Fruit fly (Drosophila melanogaster) whole organism, embryonic: ENCODE measurements around the gene ck.

Source experiments
- Atf3 ChIP-seq: fragments of 200-800 bp; sonication (Bioruptor generic); optimal IDR thresholded peaks from 3 replicates; lab custom pipeline; 2016; ENCODE audit warnings: missing biosample characterization, missing genetic modification characterization
- Blimp-1 ChIP-seq: fragments of 200-800 bp; sonication (Bioruptor generic); optimal IDR thresholded peaks from 3 replicates; lab custom pipeline; 2018; ENCODE audit warnings: missing biosample characterization, missing genetic modification characterization, mild to moderate bottlenecking, moderate library complexity, missing genetic modification reagents
- Bteb2 ChIP-seq: fragments of 200-800 bp; sonication (Bioruptor generic); optimal IDR thresholded peaks from 2 replicates; lab custom pipeline; 2016; ENCODE audit warnings: missing biosample characterization, missing genetic modification characterization
- CG10543 ChIP-seq: fragments of 200-800 bp; sonication (Bioruptor generic); optimal IDR thresholded peaks from 3 replicates; lab custom pipeline; 2017; ENCODE audit warnings: missing biosample characterization, mild to moderate bottlenecking, missing genetic modification characterization, moderate library complexity
- CG11696 ChIP-seq: fragments of 200-800 bp; sonication (Bioruptor generic); IDR thresholded peaks from 2 replicates; pipeline ENCODE4 v1.3.6; 2022; ENCODE audit warnings: missing biosample characterization, missing genetic modification characterization
- CG11723 ChIP-seq: fragments of 200-800 bp; sonication (Bioruptor generic); optimal IDR thresholded peaks from 2 replicates; lab custom pipeline; 2017; ENCODE audit warnings: missing biosample characterization, mild to moderate bottlenecking, missing genetic modification characterization
- CG13287 ChIP-seq: fragments of 200-800 bp; sonication (Bioruptor generic); IDR thresholded peaks from 2 replicates; pipeline ENCODE4 v1.3.6; 2022; ENCODE audit warnings: missing biosample characterization, missing genetic modification characterization; ENCODE audit not compliant: partially characterized antibody
- CG13424 ChIP-seq: fragments of 200-800 bp; sonication (Bioruptor generic); optimal IDR thresholded peaks from 2 replicates; lab custom pipeline; 2019; ENCODE audit warnings: missing biosample characterization, mild to moderate bottlenecking, missing genetic modification characterization, moderate library complexity
- CG14710 ChIP-seq: fragments of 200-800 bp; sonication (Bioruptor generic); optimal IDR thresholded peaks from 3 replicates; lab custom pipeline; 2019; ENCODE audit warnings: missing biosample characterization, mild to moderate bottlenecking, missing genetic modification characterization, moderate library complexity
- CG17186 ChIP-seq: fragments of 200-800 bp; sonication (Bioruptor generic); optimal IDR thresholded peaks from 3 replicates; lab custom pipeline; 2017; ENCODE audit warnings: missing biosample characterization, missing genetic modification reagents, missing genetic modification characterization
- CG17361 ChIP-seq: fragments of 200-800 bp; sonication (Bioruptor generic); IDR thresholded peaks from 3 replicates; pipeline ENCODE4 v1.3.6; 2022; ENCODE audit warnings: missing biosample characterization, missing genetic modification characterization
- CG17385 ChIP-seq: fragments of 200-800 bp; sonication (Bioruptor generic); optimal IDR thresholded peaks from 3 replicates; lab custom pipeline; 2018; ENCODE audit warnings: missing biosample characterization, mild to moderate bottlenecking, missing genetic modification characterization
- CG2875 ChIP-seq: fragments of 200-800 bp; sonication (Bioruptor generic); optimal IDR thresholded peaks from 2 replicates; lab custom pipeline; 2017; ENCODE audit warnings: missing biosample characterization, mild to moderate bottlenecking, missing genetic modification characterization, missing genetic modification reagents
- CG3407 ChIP-seq: fragments of 200-800 bp; sonication (Bioruptor generic); optimal IDR thresholded peaks from 2 replicates; lab custom pipeline; 2018; ENCODE audit warnings: missing biosample characterization, mild to moderate bottlenecking, missing genetic modification characterization
- CG34376 ChIP-seq: fragments of 200-800 bp; sonication (Bioruptor generic); optimal IDR thresholded peaks from 2 replicates; lab custom pipeline; 2018; ENCODE audit warnings: missing biosample characterization, mild to moderate bottlenecking, missing genetic modification characterization
- CG34422 ChIP-seq: fragments of 200-800 bp; sonication (Bioruptor generic); IDR thresholded peaks from 3 replicates; pipeline ENCODE4 v1.3.6; 2022; ENCODE audit warnings: missing biosample characterization, missing genetic modification characterization
- CG43689 ChIP-seq: fragments of 200-800 bp; sonication (Bioruptor generic); IDR thresholded peaks from 2 replicates; pipeline ENCODE4 v1.3.6; 2022; ENCODE audit warnings: missing biosample characterization, missing genetic modification characterization
- CG7556 ChIP-seq: fragments of 200-800 bp; sonication (Bioruptor generic); optimal IDR thresholded peaks from 2 replicates; lab custom pipeline; 2017; ENCODE audit warnings: missing biosample characterization, mild to moderate bottlenecking, missing genetic modification characterization
- CG7745 ChIP-seq: fragments of 200-800 bp; sonication (Bioruptor generic); optimal IDR thresholded peaks from 2 replicates; lab custom pipeline; 2018; ENCODE audit warnings: missing biosample characterization, mild to moderate bottlenecking, missing genetic modification characterization, moderate library complexity
- CG8478 ChIP-seq: fragments of >200 bp; optimal IDR thresholded peaks from 2 replicates; lab custom pipeline; 2018
- CG8765 ChIP-seq: fragments of 200-800 bp; sonication (Bioruptor generic); IDR thresholded peaks from 2 replicates; pipeline ENCODE4 v1.3.6; 2022; ENCODE audit warnings: missing biosample characterization, missing genetic modification characterization
- CG9727 ChIP-seq: fragments of 200-800 bp; sonication (Bioruptor generic); optimal IDR thresholded peaks from 3 replicates; lab custom pipeline; 2017; ENCODE audit warnings: missing biosample characterization, mild to moderate bottlenecking, missing genetic modification characterization
- CHES-1-like ChIP-seq: fragments of 200-800 bp; sonication (Bioruptor generic); optimal IDR thresholded peaks from 2 replicates; lab custom pipeline; 2016; ENCODE audit warnings: missing biosample characterization, missing genetic modification characterization
- CoRest ChIP-seq: fragments of 200-800 bp; sonication (Bioruptor generic); optimal IDR thresholded peaks from 3 replicates; lab custom pipeline; 2018; ENCODE audit warnings: missing biosample characterization, mild to moderate bottlenecking, missing genetic modification characterization, moderate library complexity
- Hey ChIP-seq: fragments of 200-800 bp; sonication (Bioruptor generic); optimal IDR thresholded peaks from 3 replicates; lab custom pipeline; 2018; ENCODE audit warnings: missing biosample characterization, mild to moderate bottlenecking, missing genetic modification characterization
- HmgD ChIP-seq: fragments of 200-800 bp; sonication (Bioruptor generic); optimal IDR thresholded peaks from 3 replicates; lab custom pipeline; 2016; ENCODE audit warnings: missing biosample characterization, missing genetic modification characterization
- Hmr ChIP-seq: fragments of 200-800 bp; sonication (Bioruptor generic); optimal IDR thresholded peaks from 3 replicates; lab custom pipeline; 2017; ENCODE audit warnings: mild to moderate bottlenecking, missing biosample characterization, missing genetic modification reagents, missing genetic modification characterization
- Hr51 ChIP-seq, 2 experiments: fragments of 200-800 bp; sonication (Bioruptor generic); optimal IDR thresholded peaks; 2 replicates in 1 of 2; 3 replicates in 1 of 2; lab custom pipeline; 2016 to 2018; ENCODE audit warnings: missing biosample characterization in 2 of 2, missing genetic modification characterization in 2 of 2, mild to moderate bottlenecking in 1 of 2, moderate library complexity in 1 of 2
- Hsf ChIP-seq: fragments of 200-800 bp; sonication (Bioruptor generic); optimal IDR thresholded peaks from 3 replicates; lab custom pipeline; 2016; ENCODE audit warnings: missing biosample characterization, missing genetic modification characterization
- Lhr ChIP-seq: fragments of 200-800 bp; sonication (Bioruptor generic); optimal IDR thresholded peaks from 3 replicates; lab custom pipeline; 2017; ENCODE audit warnings: mild to moderate bottlenecking, missing biosample characterization, missing genetic modification reagents, missing genetic modification characterization
- Mrtf ChIP-seq: fragments of 200-800 bp; sonication (Bioruptor generic); IDR thresholded peaks from 3 replicates; pipeline ENCODE4 v1.3.6; 2022; ENCODE audit warnings: missing biosample characterization, missing genetic modification characterization
- Sry-δ ChIP-seq: fragments of 200-800 bp; sonication (Bioruptor generic); optimal IDR thresholded peaks from 2 replicates; lab custom pipeline; 2016; ENCODE audit warnings: missing biosample characterization, missing genetic modification characterization
- ab ChIP-seq: fragments of 200-800 bp; sonication (Bioruptor generic); optimal IDR thresholded peaks from 2 replicates; lab custom pipeline; 2016; ENCODE audit warnings: missing biosample characterization, missing genetic modification characterization
- danr ChIP-seq: fragments of 200-800 bp; sonication (Bioruptor generic); IDR thresholded peaks from 2 replicates; pipeline ENCODE4 v1.3.6; 2022; ENCODE audit warnings: missing biosample characterization, missing genetic modification characterization
- dimm ChIP-seq: fragments of 200-800 bp; sonication (Bioruptor generic); IDR thresholded peaks from 2 replicates; pipeline ENCODE4 v1.3.6; 2022; ENCODE audit warnings: missing biosample characterization, missing genetic modification characterization
- dmrt11E ChIP-seq: fragments of 200-800 bp; sonication (Bioruptor generic); optimal IDR thresholded peaks from 3 replicates; lab custom pipeline; 2018; ENCODE audit warnings: missing biosample characterization, mild to moderate bottlenecking, missing genetic modification characterization, moderate library complexity
- gfzf ChIP-seq: fragments of 200-800 bp; sonication (Bioruptor generic); optimal IDR thresholded peaks from 2 replicates; lab custom pipeline; 2016; ENCODE audit warnings: missing biosample characterization, mild to moderate bottlenecking, missing genetic modification characterization, moderate library complexity
- inv ChIP-seq: fragments of 200-800 bp; sonication (Bioruptor generic); IDR thresholded peaks from 2 replicates; pipeline ENCODE4 v1.3.6; 2022; ENCODE audit warnings: missing biosample characterization, missing genetic modification characterization; ENCODE audit not compliant: partially characterized antibody
- lmd ChIP-seq: fragments of 200-800 bp; sonication (Bioruptor generic); IDR thresholded peaks from 2 replicates; pipeline ENCODE4 v1.3.6; 2022; ENCODE audit warnings: missing biosample characterization, missing genetic modification characterization
- nerfin-2 ChIP-seq: fragments of 200-800 bp; sonication (Bioruptor generic); IDR thresholded peaks from 2 replicates; pipeline ENCODE4 v1.3.6; 2022; ENCODE audit warnings: missing biosample characterization, missing genetic modification characterization; ENCODE audit not compliant: partially characterized antibody
- nom ChIP-seq: fragments of 200-800 bp; sonication (Bioruptor generic); optimal IDR thresholded peaks from 2 replicates; lab custom pipeline; 2017; ENCODE audit warnings: missing biosample characterization, missing genetic modification characterization, mild to moderate bottlenecking, moderate library complexity, missing genetic modification reagents
- ranshi ChIP-seq: fragments of 200-800 bp; sonication (Bioruptor generic); IDR thresholded peaks from 2 replicates; pipeline ENCODE4 v1.3.6; 2022; ENCODE audit warnings: missing biosample characterization, missing genetic modification characterization
- sqz ChIP-seq: fragments of 200-800 bp; sonication (Bioruptor generic); optimal IDR thresholded peaks from 3 replicates; lab custom pipeline; 2018; ENCODE audit warnings: missing biosample characterization, mild to moderate bottlenecking, missing genetic modification characterization
- sr ChIP-seq: fragments of 200-800 bp; sonication (Bioruptor generic); IDR thresholded peaks from 3 replicates; pipeline ENCODE4 v1.3.6; 2022; ENCODE audit warnings: missing biosample characterization, missing genetic modification characterization
- stwl ChIP-seq: fragments of 200-800 bp; sonication (Bioruptor generic); optimal IDR thresholded peaks from 3 replicates; lab custom pipeline; 2018; ENCODE audit warnings: missing biosample characterization, mild to moderate bottlenecking, missing genetic modification characterization, moderate library complexity
- toy ChIP-seq: fragments of 200-800 bp; sonication (Bioruptor generic); IDR thresholded peaks from 2 replicates; pipeline ENCODE4 v1.3.6; 2022; ENCODE audit warnings: missing biosample characterization, missing genetic modification characterization
- tx ChIP-seq: fragments of 200-800 bp; sonication (Bioruptor generic); optimal IDR thresholded peaks from 2 replicates; lab custom pipeline; 2016; ENCODE audit warnings: missing biosample characterization, missing genetic modification characterization
- unpg ChIP-seq: fragments of 200-800 bp; sonication (Bioruptor generic); optimal IDR thresholded peaks from 3 replicates; lab custom pipeline; 2018; ENCODE audit warnings: missing biosample characterization, mild to moderate bottlenecking, missing genetic modification characterization, moderate library complexity
- vnd ChIP-seq: fragments of 200-800 bp; sonication (Bioruptor generic); IDR thresholded peaks from 3 replicates; pipeline ENCODE4 v1.3.6; 2022; ENCODE audit warnings: missing biosample characterization, missing genetic modification characterization; ENCODE audit not compliant: partially characterized antibody
- yki ChIP-seq: fragments of >200 bp; optimal IDR thresholded peaks from 3 replicates; lab custom pipeline; 2018

Gene ck

DNA sequence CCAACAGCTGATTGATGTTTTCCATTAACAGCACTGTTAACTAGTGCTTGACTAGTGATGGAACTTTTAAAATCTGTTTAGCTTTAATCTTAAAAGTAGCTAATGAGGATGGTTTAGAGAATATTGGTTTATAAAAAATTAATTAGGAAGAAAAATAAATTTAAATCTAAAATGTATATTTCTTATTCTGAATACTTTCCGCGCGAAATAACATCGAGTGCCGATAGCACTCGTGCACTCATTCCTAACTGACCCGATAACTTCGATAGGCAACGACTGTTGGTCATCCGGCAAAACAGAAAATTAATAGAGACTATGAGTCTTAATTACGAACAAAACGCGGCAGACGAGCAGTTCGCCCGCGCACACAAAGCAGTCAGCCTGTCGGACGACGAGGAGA lies 48.0 kb downstream of the ck start, which contains the start of the genes THG and Rnmt (continued):
- TF ChIP-seq unpg (GFP tag; lab: Kevin White, UChicago) (peak; percentile 88), tx (GFP tag; lab: Kevin White, UChicago) (peak; percentile 34), ranshi (GFP tag; lab: Robert Waterston, UW) (peak; percentile 75; the same call in 1 of the 2 replicates), CG2875 (GFP tag; lab: Kevin White, UChicago) (peak; percentile 45), dmrt11E (tag; lab: Kevin White, UChicago) (peak; percentile 88), HmgD (GFP tag; lab: Kevin White, UChicago) (no peak), CG11723 (peak; percentile 67), Hmr (GFP tag; lab: Kevin White, UChicago) (peak; percentile 81), CG10543 (GFP tag; lab: Kevin White, UChicago) (peak; percentile 76), lmd (GFP tag; lab: Robert Waterston, UW) (peak; percentile 85), toy (GFP tag; lab: Robert Waterston, UW) (0 out of 2 replicates have a peak, but pooled peaks have one; percentile 28), Hey (tag; lab: Kevin White, UChicago) (no peak), CG11696 (GFP tag; lab: Robert Waterston, UW) (0 out of 2 replicates have a peak, but pooled peaks have one; percentile 26), Sry-δ (GFP tag; lab: Kevin White, UChicago) (peak; percentile 91), CG14710 (tag; lab: Kevin White, UChicago) (peak; percentile 85), danr (GFP tag; lab: Robert Waterston, UW) (no peak), CG17186 (GFP tag; lab: Kevin White, UChicago) (peak; percentile 29), nerfin-2 (GFP tag; lab: Robert Waterston, UW) (peak; percentile 74), CHES-1-like (peak; percentile 59), CG13424 (tag; lab: Kevin White, UChicago) (peak; percentile 92), CG17361 (GFP tag; lab: Robert Waterston, UW) (peak; percentile 78), CG7556 (peak; percentile 84), CG8478 (lab: Kevin White, UChicago) (no peak), CG3407 (peak; percentile 68), Atf3 (GFP tag; lab: Kevin White, UChicago) (peak; percentile 46), CoRest (tag; lab: Kevin White, UChicago) (peak; percentile 89), ab (no peak), yki (lab: Kevin White, UChicago) (no peak), sqz (GFP tag; lab: Kevin White, UChicago) (no peak), stwl (tag; lab: Kevin White, UChicago) (peak; percentile 72), gfzf (peak; percentile 5), Bteb2 (peak; percentile 68), CG8765 (GFP tag; lab: Robert Waterston, UW) (peak; percentile 68), CG34422 (peak; percentile 86), Hr51 (GFP tag; optimal IDR thresholded peaks at IDR 0.05; lab: Kevin White, UChicago) (peak; percentile 76 to 79), vnd (GFP tag; lab: Robert Waterston, UW) (peak; percentile 82), CG17385 (GFP tag; lab: Kevin White, UChicago) (peak; percentile 77), Blimp-1 (GFP tag; lab: Kevin White, UChicago) (peak; percentile 73), Lhr (GFP tag; lab: Kevin White, UChicago) (peak; percentile 58), sr (GFP tag; lab: Robert Waterston, UW) (peak; percentile 11; the same call in 1 of the 3 replicates), inv (GFP tag; lab: Robert Waterston, UW) (peak; percentile 77), CG43689 (GFP tag; lab: Robert Waterston, UW) (no peak), Mrtf (peak; percentile 80), Hsf (peak; percentile 84), CG13287 (GFP tag; lab: Robert Waterston, UW) (peak; percentile 95), CG9727 (GFP tag; lab: Kevin White, UChicago) (peak; percentile 77), dimm (GFP tag; lab: Robert Waterston, UW) (peak; percentile 42; the same call in 1 of the 2 replicates), CG34376 (GFP tag; lab: Kevin White, UChicago) (peak; percentile 61), nom (GFP tag; lab: Kevin White, UChicago) (peak; percentile 34), CG7745 (no peak)
